Worm (Caenorhabditis elegans) whole organism, L1 larva: ENCODE data around the gene T09F3.5.
A peak's percentile ranks its signal among the peaks of the same experiment; 100 is the strongest.

Experiments used
- C16A3.4 ChIP-seq: fragments of 150-350 bp; optimal IDR thresholded peaks from 2 replicates; lab custom pipeline; 2014; ENCODE audit warnings: missing biosample characterization, missing genetic modification characterization
- C34B4.2 ChIP-seq: sonication (generic microtip); optimal IDR thresholded peaks from 2 replicates; lab custom pipeline; 2017; ENCODE audit warnings: mild to moderate bottlenecking, missing genetic modification characterization, missing compliant biosample characterization
- alr-1 ChIP-seq: fragments of 200-800 bp; sonication (Bioruptor generic); optimal IDR thresholded peaks from 2 replicates; lab custom pipeline; 2018; ENCODE audit warnings: borderline replicate concordance, mild to moderate bottlenecking, missing genetic modification characterization, missing compliant biosample characterization
- ceh-63 ChIP-seq: fragments of 200-800 bp; sonication (Bioruptor generic); optimal IDR thresholded peaks from 2 replicates; lab custom pipeline; 2018; ENCODE audit warnings: mild to moderate bottlenecking, missing genetic modification characterization, missing compliant biosample characterization
- ceh-8 ChIP-seq: fragments of 200-800 bp; sonication (Bioruptor generic); optimal IDR thresholded peaks from 2 replicates; lab custom pipeline; 2018; ENCODE audit warnings: mild to moderate bottlenecking, missing genetic modification characterization, moderate library complexity, missing compliant biosample characterization
- ceh-82 ChIP-seq, 3 experiments: fragments of 150-350 bp in 1 of 3; sonication (generic microtip) in 2 of 3; optimal IDR thresholded peaks; 2 replicates each; lab custom pipeline; 2014 to 2017; ENCODE audit warnings: missing biosample characterization in 3 of 3, missing genetic modification characterization in 3 of 3
- ceh-88 ChIP-seq: fragments of 200-800 bp; sonication (Bioruptor generic); IDR thresholded peaks from 2 replicates; pipeline ENCODE4 v1.3.6; 2022; ENCODE audit warnings: missing genetic modification characterization, missing compliant biosample characterization
- ceh-90 ChIP-seq: sonication (generic microtip); optimal IDR thresholded peaks from 2 replicates; lab custom pipeline; 2016; ENCODE audit warnings: missing genetic modification characterization, missing compliant biosample characterization
- dpl-1 ChIP-seq, 3 experiments: fragments of 150-350 bp in 2 of 3; sonication (generic microtip) in 1 of 3; optimal IDR thresholded peaks; 2 replicates each; lab custom pipeline; 2014 to 2017; ENCODE audit warnings: missing biosample characterization in 3 of 3, missing genetic modification characterization in 3 of 3, missing genetic modification reagents in 3 of 3
- dsc-1 ChIP-seq: sonication (generic microtip); optimal IDR thresholded peaks from 2 replicates; lab custom pipeline; 2016; ENCODE audit warnings: mild to moderate bottlenecking, missing genetic modification characterization, missing compliant biosample characterization
- efl-1 ChIP-seq, 4 experiments: fragments of 150-350 bp; optimal IDR thresholded peaks in 3 of 4; peaks in 1 of 4; 1 replicate in 1 of 4; 2 replicates in 3 of 4; lab custom pipeline; 2014; ENCODE audit warnings: missing biosample characterization in 2 of 4, missing genetic modification characterization in 2 of 4, missing genetic modification reagents in 2 of 4
- egl-13 ChIP-seq: sonication (generic microtip); optimal IDR thresholded peaks from 2 replicates; lab custom pipeline; 2016; ENCODE audit warnings: missing genotype, missing genetic modification reagents, missing genetic modification characterization, missing compliant biosample characterization
- egl-27 ChIP-seq, 2 experiments: fragments of 150-350 bp in 1 of 2; sonication (generic microtip); optimal IDR thresholded peaks; 3 replicates each; lab custom pipeline; 2017 to 2018; ENCODE audit warnings: missing biosample characterization in 2 of 2, missing genetic modification characterization in 2 of 2, missing genetic modification reagents in 2 of 2
- elt-3 ChIP-seq, 6 experiments: fragments of 150-350 bp in 1 of 6; sonication (generic microtip); optimal IDR thresholded peaks; 2 replicates each; lab custom pipeline; 2017 to 2018; ENCODE audit warnings: missing biosample characterization in 6 of 6, missing genetic modification characterization in 6 of 6, inconsistent platforms in 1 of 6
- ets-5 ChIP-seq: fragments of 200-800 bp; sonication (Bioruptor generic); IDR thresholded peaks from 2 replicates; pipeline ENCODE4 v1.3.6; 2022; ENCODE audit warnings: missing genetic modification characterization, missing compliant biosample characterization
- fkh-4 ChIP-seq: sonication (generic microtip); optimal IDR thresholded peaks from 2 replicates; lab custom pipeline; 2016; ENCODE audit warnings: missing compliant biosample characterization, missing genetic modification characterization, borderline replicate concordance
- fkh-8 ChIP-seq: sonication (generic microtip); optimal IDR thresholded peaks from 2 replicates; lab custom pipeline; 2016; ENCODE audit warnings: mild to moderate bottlenecking, missing genetic modification characterization, missing compliant biosample characterization
- fos-1 ChIP-seq: fragments of 150-350 bp; optimal IDR thresholded peaks from 2 replicates; lab custom pipeline; 2014; ENCODE audit warnings: missing biosample characterization, missing genetic modification characterization
- hlh-17 ChIP-seq: fragments of 200-800 bp; sonication (Bioruptor generic); optimal IDR thresholded peaks from 2 replicates; lab custom pipeline; 2018; ENCODE audit warnings: missing genetic modification characterization, mild to moderate bottlenecking, missing compliant biosample characterization, moderate library complexity, borderline replicate concordance
- hlh-4 ChIP-seq: sonication (generic microtip); optimal IDR thresholded peaks from 2 replicates; lab custom pipeline; 2016; ENCODE audit warnings: mild to moderate bottlenecking, missing genetic modification characterization, missing compliant biosample characterization
- hpl-2 ChIP-seq: fragments of 150-350 bp; optimal IDR thresholded peaks from 2 replicates; lab custom pipeline; 2014; ENCODE audit warnings: missing biosample characterization, missing genetic modification reagents, missing genetic modification characterization
- isw-1 ChIP-seq: fragments of 200-800 bp; sonication (Bioruptor generic); IDR thresholded peaks from 2 replicates; pipeline ENCODE4 v1.3.6; 2022; ENCODE audit warnings: missing genetic modification characterization, missing compliant biosample characterization
- jun-1 ChIP-seq: fragments of 150-350 bp; optimal IDR thresholded peaks from 2 replicates; lab custom pipeline; 2014; ENCODE audit warnings: missing biosample characterization, missing genetic modification reagents, missing genetic modification characterization
- lin-14 ChIP-seq: fragments of 200-800 bp; sonication (Bioruptor generic); optimal IDR thresholded peaks from 2 replicates; lab custom pipeline; 2018; ENCODE audit warnings: mild to moderate bottlenecking, missing genetic modification characterization, moderate library complexity, missing compliant biosample characterization
- lin-35 ChIP-seq, 2 experiments: fragments of 150-350 bp; optimal IDR thresholded peaks; 2 replicates each; lab custom pipeline; 2014; ENCODE audit warnings: missing biosample characterization in 2 of 2, missing genetic modification characterization in 2 of 2, missing genetic modification reagents in 2 of 2
- lsy-2 ChIP-seq, 2 experiments: fragments of 150-350 bp; optimal IDR thresholded peaks; 2 replicates each; lab custom pipeline; 2014; ENCODE audit warnings: missing biosample characterization in 2 of 2, missing genetic modification characterization in 2 of 2
- mab-9 ChIP-seq: fragments of 200-800 bp; sonication (Bioruptor generic); IDR thresholded peaks from 2 replicates; pipeline ENCODE4 v1.3.6; 2022; ENCODE audit warnings: missing genetic modification reagents, missing genetic modification characterization, missing compliant biosample characterization
- mdl-1 ChIP-seq, 2 experiments: fragments of 150-350 bp; optimal IDR thresholded peaks; 2 replicates each; lab custom pipeline; 2014 to 2017; ENCODE audit warnings: missing biosample characterization in 2 of 2, missing genetic modification characterization in 2 of 2, inconsistent platforms in 1 of 2
- mef-2 ChIP-seq: fragments of 150-350 bp; optimal IDR thresholded peaks from 2 replicates; lab custom pipeline; 2014; ENCODE audit warnings: missing biosample characterization, missing genetic modification characterization
- mep-1 ChIP-seq: fragments of 150-350 bp; optimal IDR thresholded peaks from 2 replicates; lab custom pipeline; 2014; ENCODE audit warnings: missing biosample characterization, missing genetic modification characterization
- nhr-12 ChIP-seq: sonication (generic microtip); optimal IDR thresholded peaks from 2 replicates; lab custom pipeline; 2017; ENCODE audit warnings: missing biosample characterization, missing genetic modification characterization
- nhr-76 ChIP-seq: sonication (generic microtip); optimal IDR thresholded peaks from 2 replicates; lab custom pipeline; 2017; ENCODE audit warnings: missing biosample characterization, missing genetic modification characterization
- nhr-77 ChIP-seq: fragments of 150-350 bp; optimal IDR thresholded peaks from 2 replicates; lab custom pipeline; 2014; ENCODE audit warnings: missing biosample characterization, missing genetic modification characterization
- nhr-84 ChIP-seq: sonication (generic microtip); optimal IDR thresholded peaks from 2 replicates; lab custom pipeline; 2017; ENCODE audit warnings: missing biosample characterization, missing genetic modification characterization
- pqm-1 ChIP-seq: sonication (generic microtip); optimal IDR thresholded peaks from 3 replicates; lab custom pipeline; 2017; ENCODE audit warnings: missing biosample characterization, missing genetic modification characterization
- rnt-1 ChIP-seq: sonication (generic microtip); optimal IDR thresholded peaks from 2 replicates; lab custom pipeline; 2016; ENCODE audit warnings: mild to moderate bottlenecking, missing genetic modification characterization, moderate library complexity, missing compliant biosample characterization
- skn-1 ChIP-seq: fragments of 150-350 bp; optimal IDR thresholded peaks from 2 replicates; lab custom pipeline; 2014; ENCODE audit warnings: missing biosample characterization, missing genetic modification characterization
- snpc-4 ChIP-seq: fragments of 150-350 bp; optimal IDR thresholded peaks from 2 replicates; lab custom pipeline; 2014; ENCODE audit warnings: missing biosample characterization, missing genetic modification characterization
- snu-23 ChIP-seq: sonication (generic microtip); optimal IDR thresholded peaks from 2 replicates; lab custom pipeline; 2016; ENCODE audit warnings: missing genetic modification characterization, missing compliant biosample characterization
- sox-4 ChIP-seq: sonication (generic microtip); optimal IDR thresholded peaks from 2 replicates; lab custom pipeline; 2016; ENCODE audit warnings: missing genetic modification characterization, missing compliant biosample characterization
- sup-37 ChIP-seq: fragments of 200-800 bp; sonication (Bioruptor generic); optimal IDR thresholded peaks from 2 replicates; lab custom pipeline; 2018; ENCODE audit warnings: mild to moderate bottlenecking, missing genetic modification characterization, missing compliant biosample characterization
- tbx-2 ChIP-seq: sonication (generic microtip); optimal IDR thresholded peaks from 2 replicates; lab custom pipeline; 2016; ENCODE audit warnings: missing genetic modification characterization, missing compliant biosample characterization
- unc-62 ChIP-seq: fragments of 150-350 bp; optimal IDR thresholded peaks from 2 replicates; lab custom pipeline; 2014; ENCODE audit warnings: missing biosample characterization, missing genetic modification reagents, missing genetic modification characterization
- unc-86 ChIP-seq: sonication (generic microtip); optimal IDR thresholded peaks from 2 replicates; lab custom pipeline; 2016; ENCODE audit warnings: missing genetic modification characterization, missing compliant biosample characterization
- xbp-1 ChIP-seq: sonication (generic microtip); optimal IDR thresholded peaks from 2 replicates; lab custom pipeline; 2016; ENCODE audit warnings: missing genetic modification characterization, missing compliant biosample characterization
- ztf-11 ChIP-seq, 2 experiments: sonication (generic microtip); optimal IDR thresholded peaks; 2 replicates each; lab custom pipeline; 2016 to 2017; ENCODE audit warnings: missing genetic modification characterization in 2 of 2, missing biosample characterization in 1 of 2, missing compliant biosample characterization in 1 of 2
- ztf-4 ChIP-seq: fragments of 150-350 bp; optimal IDR thresholded peaks from 2 replicates; lab custom pipeline; 2014; ENCODE audit warnings: missing biosample characterization, missing genetic modification characterization

The T09F3.5 gene

ce11 chrII:10446814-10447213 lies 50.1 kb downstream of the T09F3.5 start:
- TF ChIP-seq dpl-1 (GFP tag; optimal IDR thresholded peaks at IDR 0.05; lab: Kevin White, UChicago) (peak in 1 of 3 experiments; percentile 20), rnt-1 (tag; lab: Kevin White, UChicago) (peak; percentile 52), ztf-11 (tag; optimal IDR thresholded peaks at IDR 0.05; lab: Kevin White, UChicago) (no peak)

- TF ChIP-seq fkh-8 (tag; lab: Kevin White, UChicago): peak; percentile 29
- no peak for TF ChIP-seq efl-1 (optimal IDR thresholded peaks at IDR 0.05; lab: Kevin White, UChicago)
- peak; percentile 7 to 93 for TF ChIP-seq efl-1 (GFP tag; optimal IDR thresholded peaks at IDR 0.05 in 1 of 2; lab: Kevin White, UChicago)
- TF ChIP-seq lsy-2 (tag; optimal IDR thresholded peaks at IDR 0.05; lab: Kevin White, UChicago): peak in 1 of 2 experiments; percentile 53
- no peak for TF ChIP-seq nhr-77
- TF ChIP-seq hlh-17 (GFP tag; lab: Kevin White, UChicago): no peak
- TF ChIP-seq mab-9 (GFP tag; lab: Robert Waterston, UW): no peak
- TF ChIP-seq xbp-1: no peak
- TF ChIP-seq isw-1 (GFP tag; lab: Robert Waterston, UW): no peak
- TF ChIP-seq hlh-4 (tag; lab: Kevin White, UChicago): no peak
- no peak for TF ChIP-seq alr-1 (tag; lab: Kevin White, UChicago)
- peak in 1 of 2 experiments; percentile 51 for TF ChIP-seq lin-35 (GFP tag; optimal IDR thresholded peaks at IDR 0.05; lab: Kevin White, UChicago)
- TF ChIP-seq ceh-8 (GFP tag; lab: Kevin White, UChicago): no peak
- TF ChIP-seq snpc-4 (tag; lab: Kevin White, UChicago): no peak
- TF ChIP-seq nhr-12 (tag; lab: Kevin White, UChicago): no peak
- TF ChIP-seq egl-13 (tag; lab: Kevin White, UChicago): no peak
- TF ChIP-seq C34B4.2: peak; percentile 3
- TF ChIP-seq ztf-11 (tag; optimal IDR thresholded peaks at IDR 0.05; lab: Kevin White, UChicago): no peak
- TF ChIP-seq hpl-2 (GFP tag; lab: Kevin White, UChicago): no peak
- no peak for TF ChIP-seq ceh-82 (tag; optimal IDR thresholded peaks at IDR 0.05; lab: Kevin White, UChicago)
- no peak for TF ChIP-seq ceh-90
- TF ChIP-seq skn-1 (tag; lab: Kevin White, UChicago): no peak
- TF ChIP-seq ets-5: no peak
- no peak for TF ChIP-seq fkh-4
- TF ChIP-seq C16A3.4 (tag; lab: Kevin White, UChicago): no peak
- no peak for TF ChIP-seq sox-4 (tag; lab: Kevin White, UChicago)
- TF ChIP-seq sup-37: no peak
- TF ChIP-seq dsc-1 (tag; lab: Kevin White, UChicago): no peak
- TF ChIP-seq tbx-2 (tag; lab: Kevin White, UChicago): no peak
- TF ChIP-seq mep-1: peak; percentile 38
- peak in 1 of 2 experiments; percentile 64 for TF ChIP-seq mdl-1 (tag; optimal IDR thresholded peaks at IDR 0.05; lab: Kevin White, UChicago)
- TF ChIP-seq snu-23 (GFP tag; lab: Kevin White, UChicago): peak; percentile 55
- no peak; the same call in 1 of the 2 replicates for TF ChIP-seq ceh-88 (GFP tag; lab: Robert Waterston, UW)
- no peak for TF ChIP-seq nhr-84 (tag; lab: Kevin White, UChicago)
- no peak for TF ChIP-seq mef-2 (tag; lab: Kevin White, UChicago)
- no peak for TF ChIP-seq egl-27 (tag; optimal IDR thresholded peaks at IDR 0.05; lab: Kevin White, UChicago)
- TF ChIP-seq lin-14: peak; percentile 64
- peak in 4 of 6 experiments; percentile 22 to 92 (median 51) for TF ChIP-seq elt-3 (tag; optimal IDR thresholded peaks at IDR 0.05; lab: Kevin White, UChicago)
- no peak for TF ChIP-seq unc-62 (GFP tag; lab: Kevin White, UChicago)
- no peak for TF ChIP-seq jun-1 (tag; lab: Kevin White, UChicago)
- TF ChIP-seq unc-86 (tag; lab: Kevin White, UChicago): no peak
- no peak for TF ChIP-seq fos-1
- no peak for TF ChIP-seq ceh-63 (GFP tag; lab: Kevin White, UChicago)
- TF ChIP-seq nhr-76 (tag; lab: Kevin White, UChicago): no peak
- no peak for TF ChIP-seq ztf-4 (tag; lab: Kevin White, UChicago)
- no peak for TF ChIP-seq pqm-1 (tag; lab: Kevin White, UChicago)
These were observed 51.0 kb downstream of the T09F3.5 start, which contains the start of gene ZK673.2 for ce11 chrII:10447348-10448316. Gene ZK673.2, plus strand, starts transcription at chrII:10448266.
